Fruit fly (Drosophila melanogaster): Measurements from ENCODE around the gene alpha-Est10.

The alpha-Est10 gene

dm6 chr3R:7474616-7475120 lies 19.0 kb downstream of the alpha-Est10 start (continued):
- TF ChIP-seq CG8924 (tag; optimal IDR thresholded peaks at IDR 0.05) = peak; percentile 18
- peak; percentile 70; the same call in 1 of the 2 replicates for TF ChIP-seq Rfx (GFP tag; IDR thresholded peaks at IDR 0.05)
- peak; percentile 40; the same call in 1 of the 2 replicates for TF ChIP-seq CG32772 (GFP tag; IDR thresholded peaks at IDR 0.05)
- TF ChIP-seq ase (GFP tag; IDR thresholded peaks at IDR 0.05) = peak; percentile 49; the same call in 2 of the 3 replicates
- no peak for TF ChIP-seq Sry-δ (GFP tag; optimal IDR thresholded peaks at IDR 0.05)
- peak; percentile 45 for TF ChIP-seq pnt (GFP tag; optimal IDR thresholded peaks at IDR 0.05)
- peak; percentile 44; the same call in 1 of the 2 replicates for TF ChIP-seq al (GFP tag; IDR thresholded peaks at IDR 0.05)
- no peak for TF ChIP-seq en (GFP tag; optimal IDR thresholded peaks at IDR 0.05)
- peak; percentile 74; the same call in 1 of the 3 replicates for TF ChIP-seq otp (GFP tag; IDR thresholded peaks at IDR 0.05)
- TF ChIP-seq CG11723 (GFP tag; optimal IDR thresholded peaks at IDR 0.05) = peak; percentile 86
- TF ChIP-seq CG2116 (GFP tag; optimal IDR thresholded peaks at IDR 0.05) = no peak
- TF ChIP-seq mirr (GFP tag; optimal IDR thresholded peaks at IDR 0.05) = peak; percentile 99
- no peak for TF ChIP-seq CG10274 (GFP tag; optimal IDR thresholded peaks at IDR 0.05)
- TF ChIP-seq CG17802 (tag; optimal IDR thresholded peaks at IDR 0.05) = no peak
- peak; percentile 85 for TF ChIP-seq Fer1 (GFP tag; optimal IDR thresholded peaks at IDR 0.05)
- peak; percentile 54 for TF ChIP-seq CG1603 (tag; optimal IDR thresholded peaks at IDR 0.05)
- TF ChIP-seq CG9609 (GFP tag; optimal IDR thresholded peaks at IDR 0.05) = peak; percentile 41
- peak; percentile 70 for TF ChIP-seq CG15269 (tag; optimal IDR thresholded peaks at IDR 0.05)
- peak; percentile 81 for TF ChIP-seq vvl (GFP tag; IDR thresholded peaks at IDR 0.05)
- TF ChIP-seq so (GFP tag; IDR thresholded peaks at IDR 0.05) = peak; percentile 86; the same call in 2 of the 3 replicates
- no peak for TF ChIP-seq Trl (optimal IDR thresholded peaks at IDR 0.05)
- TF ChIP-seq Trl (GFP tag; optimal IDR thresholded peaks at IDR 0.05) = peak; percentile 55
- TF ChIP-seq cad (GFP tag; optimal IDR thresholded peaks at IDR 0.05) = no peak
- no peak for TF ChIP-seq wor (GFP tag; IDR thresholded peaks at IDR 0.05)
- peak; percentile 3 for TF ChIP-seq Atf-2 (GFP tag; optimal IDR thresholded peaks at IDR 0.05)
- TF ChIP-seq zfh2 (GFP tag; optimal IDR thresholded peaks at IDR 0.05) = no peak
- no peak for TF ChIP-seq Dip2 (GFP tag; IDR thresholded peaks at IDR 0.05)
- TF ChIP-seq CG14667 (GFP tag; IDR thresholded peaks at IDR 0.05) = peak; percentile 11; the same call in 1 of the 2 replicates
- TF ChIP-seq HmgD (GFP tag; optimal IDR thresholded peaks at IDR 0.05) = peak; percentile 33
- TF ChIP-seq CG17361 (GFP tag; IDR thresholded peaks at IDR 0.05) = no peak
- TF ChIP-seq Med (GFP tag) = peak; percentile 96
- TF ChIP-seq CG30431 (GFP tag; optimal IDR thresholded peaks at IDR 0.05) = no peak
- no peak for TF ChIP-seq slou (GFP tag; optimal IDR thresholded peaks at IDR 0.05)
- TF ChIP-seq org-1 (GFP tag; optimal IDR thresholded peaks at IDR 0.05) = peak; percentile 51
- peak; percentile 32 for TF ChIP-seq CG11504 (tag; optimal IDR thresholded peaks at IDR 0.05)
- TF ChIP-seq ken (GFP tag; IDR thresholded peaks at IDR 0.05) = 0 out of 3 replicates have a peak, but pooled peaks have one; percentile 68
- peak; percentile 95 for TF ChIP-seq hb (GFP tag; IDR thresholded peaks at IDR 0.05; ENCODE audit: partially characterized antibody)
- peak; percentile 67 for TF ChIP-seq Side (GFP tag; optimal IDR thresholded peaks at IDR 0.05)
- TF ChIP-seq Sox102F (GFP tag; optimal IDR thresholded peaks at IDR 0.05) = no peak
- TF ChIP-seq HHEX (GFP tag; optimal IDR thresholded peaks at IDR 0.05) = peak; percentile 78
- peak; percentile 65 for TF ChIP-seq Awh (GFP tag; IDR thresholded peaks at IDR 0.05)
- TF ChIP-seq toy (GFP tag; IDR thresholded peaks at IDR 0.05) = peak; percentile 62
- peak; percentile 63; the same call in 1 of the 2 replicates for TF ChIP-seq klu (GFP tag; IDR thresholded peaks at IDR 0.05)
- peak; percentile 62 for TF ChIP-seq CG2712 (tag; optimal IDR thresholded peaks at IDR 0.05)
- peak; percentile 44 for TF ChIP-seq CG2129 (GFP tag; IDR thresholded peaks at IDR 0.05; ENCODE audit: partially characterized antibody)
- TF ChIP-seq CG7271 (tag; optimal IDR thresholded peaks at IDR 0.05) = no peak
- peak; percentile 66; the same call in 1 of the 2 replicates for TF ChIP-seq bowl (GFP tag; IDR thresholded peaks at IDR 0.05)
- peak; percentile 99 for TF ChIP-seq Bgb (GFP tag; IDR thresholded peaks at IDR 0.05; ENCODE audit: partially characterized antibody)
- peak; percentile 55 for TF ChIP-seq btn (GFP tag; optimal IDR thresholded peaks at IDR 0.05)
- TF ChIP-seq Myb (GFP tag; optimal IDR thresholded peaks at IDR 0.05) = no peak
- peak; percentile 6 for TF ChIP-seq Vsx1 (GFP tag; optimal IDR thresholded peaks at IDR 0.05)
